Worm (Caenorhabditis elegans) whole organism, L1 larva: ENCODE measurements around the gene C01G5.3.

Experiments used
- C34B4.2 ChIP-seq: sonication (generic microtip); optimal IDR thresholded peaks from 2 replicates; lab custom pipeline; 2017; ENCODE audit warnings: mild to moderate bottlenecking, missing genetic modification characterization, missing compliant biosample characterization
- aly-2 ChIP-seq: fragments of 150-350 bp; optimal IDR thresholded peaks from 2 replicates; lab custom pipeline; 2014; ENCODE audit warnings: missing biosample characterization, missing genetic modification characterization
- ama-1 ChIP-seq: fragments of 150-350 bp; optimal IDR thresholded peaks from 2 replicates; lab custom pipeline; 2014
- ceh-8 ChIP-seq: fragments of 200-800 bp; sonication (Bioruptor generic); optimal IDR thresholded peaks from 2 replicates; lab custom pipeline; 2018; ENCODE audit warnings: mild to moderate bottlenecking, missing genetic modification characterization, moderate library complexity, missing compliant biosample characterization
- dpl-1 ChIP-seq, 3 experiments: fragments of 150-350 bp in 2 of 3; sonication (generic microtip) in 1 of 3; optimal IDR thresholded peaks; 2 replicates each; lab custom pipeline; 2014 to 2017; ENCODE audit warnings: missing biosample characterization in 3 of 3, missing genetic modification characterization in 3 of 3, missing genetic modification reagents in 3 of 3
- dsc-1 ChIP-seq: sonication (generic microtip); optimal IDR thresholded peaks from 2 replicates; lab custom pipeline; 2016; ENCODE audit warnings: mild to moderate bottlenecking, missing genetic modification characterization, missing compliant biosample characterization
- efl-1 ChIP-seq, 4 experiments: fragments of 150-350 bp; optimal IDR thresholded peaks in 3 of 4; peaks in 1 of 4; 1 replicate in 1 of 4; 2 replicates in 3 of 4; lab custom pipeline; 2014; ENCODE audit warnings: missing biosample characterization in 2 of 4, missing genetic modification characterization in 2 of 4, missing genetic modification reagents in 2 of 4
- efl-3 ChIP-seq: fragments of 200-800 bp; sonication (Bioruptor generic); optimal IDR thresholded peaks from 2 replicates; lab custom pipeline; 2018; ENCODE audit warnings: mild to moderate bottlenecking, missing genetic modification characterization, missing compliant biosample characterization
- egl-13 ChIP-seq: sonication (generic microtip); optimal IDR thresholded peaks from 2 replicates; lab custom pipeline; 2016; ENCODE audit warnings: missing genotype, missing genetic modification reagents, missing genetic modification characterization, missing compliant biosample characterization
- egl-27 ChIP-seq, 2 experiments: fragments of 150-350 bp in 1 of 2; sonication (generic microtip); optimal IDR thresholded peaks; 3 replicates each; lab custom pipeline; 2017 to 2018; ENCODE audit warnings: missing biosample characterization in 2 of 2, missing genetic modification characterization in 2 of 2, missing genetic modification reagents in 2 of 2
- elt-2 ChIP-seq: sonication (generic microtip); optimal IDR thresholded peaks from 2 replicates; lab custom pipeline; 2016; ENCODE audit warnings: missing genetic modification characterization, mild to moderate bottlenecking, inconsistent platforms, missing compliant biosample characterization, missing genetic modification reagents
- ets-5 ChIP-seq: fragments of 200-800 bp; sonication (Bioruptor generic); IDR thresholded peaks from 2 replicates; pipeline ENCODE4 v1.3.6; 2022; ENCODE audit warnings: missing genetic modification characterization, missing compliant biosample characterization
- fkh-10 ChIP-seq: sonication (generic microtip); optimal IDR thresholded peaks from 2 replicates; lab custom pipeline; 2017; ENCODE audit warnings: missing biosample characterization, missing genetic modification reagents, missing genetic modification characterization
- fkh-8 ChIP-seq: sonication (generic microtip); optimal IDR thresholded peaks from 2 replicates; lab custom pipeline; 2016; ENCODE audit warnings: mild to moderate bottlenecking, missing genetic modification characterization, missing compliant biosample characterization
- hlh-17 ChIP-seq: fragments of 200-800 bp; sonication (Bioruptor generic); optimal IDR thresholded peaks from 2 replicates; lab custom pipeline; 2018; ENCODE audit warnings: missing genetic modification characterization, mild to moderate bottlenecking, missing compliant biosample characterization, moderate library complexity, borderline replicate concordance
- hlh-4 ChIP-seq: sonication (generic microtip); optimal IDR thresholded peaks from 2 replicates; lab custom pipeline; 2016; ENCODE audit warnings: mild to moderate bottlenecking, missing genetic modification characterization, missing compliant biosample characterization
- irx-1 ChIP-seq: sonication (generic microtip); optimal IDR thresholded peaks from 2 replicates; lab custom pipeline; 2016; ENCODE audit warnings: missing genetic modification characterization, missing compliant biosample characterization
- jun-1 ChIP-seq: fragments of 150-350 bp; optimal IDR thresholded peaks from 2 replicates; lab custom pipeline; 2014; ENCODE audit warnings: missing biosample characterization, missing genetic modification reagents, missing genetic modification characterization
- lin-13 ChIP-seq: fragments of 150-350 bp; optimal IDR thresholded peaks from 2 replicates; lab custom pipeline; 2014; ENCODE audit warnings: missing biosample characterization, missing genetic modification reagents, missing genetic modification characterization
- lin-14 ChIP-seq: fragments of 200-800 bp; sonication (Bioruptor generic); optimal IDR thresholded peaks from 2 replicates; lab custom pipeline; 2018; ENCODE audit warnings: mild to moderate bottlenecking, missing genetic modification characterization, moderate library complexity, missing compliant biosample characterization
- lsy-2 ChIP-seq, 2 experiments: fragments of 150-350 bp; optimal IDR thresholded peaks; 2 replicates each; lab custom pipeline; 2014; ENCODE audit warnings: missing biosample characterization in 2 of 2, missing genetic modification characterization in 2 of 2
- mdl-1 ChIP-seq, 2 experiments: fragments of 150-350 bp; optimal IDR thresholded peaks; 2 replicates each; lab custom pipeline; 2014 to 2017; ENCODE audit warnings: missing biosample characterization in 2 of 2, missing genetic modification characterization in 2 of 2, inconsistent platforms in 1 of 2
- nhr-11 ChIP-seq: fragments of 150-350 bp; optimal IDR thresholded peaks from 2 replicates; lab custom pipeline; 2014; ENCODE audit warnings: missing biosample characterization, missing genetic modification characterization
- nhr-12 ChIP-seq: sonication (generic microtip); optimal IDR thresholded peaks from 2 replicates; lab custom pipeline; 2017; ENCODE audit warnings: missing biosample characterization, missing genetic modification characterization
- nhr-19 ChIP-seq: fragments of 200-800 bp; sonication (Bioruptor generic); conservative IDR thresholded peaks from 2 replicates; pipeline ENCODE4 v1.3.6; 2022; ENCODE audit warnings: missing genetic modification characterization, missing compliant biosample characterization
- nhr-20 ChIP-seq: sonication (generic microtip); optimal IDR thresholded peaks from 2 replicates; lab custom pipeline; 2016; ENCODE audit warnings: mild to moderate bottlenecking, missing genetic modification characterization, missing compliant biosample characterization
- nhr-47 ChIP-seq: sonication (generic microtip); optimal IDR thresholded peaks from 2 replicates; lab custom pipeline; 2016; ENCODE audit warnings: mild to moderate bottlenecking, missing genetic modification characterization, moderate library complexity, missing compliant biosample characterization
- nhr-71 ChIP-seq: sonication (generic microtip); optimal IDR thresholded peaks from 2 replicates; lab custom pipeline; 2016; ENCODE audit warnings: mild to moderate bottlenecking, missing genetic modification characterization, moderate library complexity, missing compliant biosample characterization
- nhr-76 ChIP-seq: sonication (generic microtip); optimal IDR thresholded peaks from 2 replicates; lab custom pipeline; 2017; ENCODE audit warnings: missing biosample characterization, missing genetic modification characterization
- nhr-77 ChIP-seq: fragments of 150-350 bp; optimal IDR thresholded peaks from 2 replicates; lab custom pipeline; 2014; ENCODE audit warnings: missing biosample characterization, missing genetic modification characterization
- nhr-85 ChIP-seq: sonication (generic microtip); peaks from one replicate; lab custom pipeline; 2016; ENCODE audit warnings: missing genetic modification characterization, inconsistent platforms, missing compliant biosample characterization
- nhr-90 ChIP-seq: sonication (generic microtip); optimal IDR thresholded peaks from 2 replicates; lab custom pipeline; 2016; ENCODE audit warnings: mild to moderate bottlenecking, missing genetic modification characterization, missing compliant biosample characterization; ENCODE audit not compliant: poor library complexity
- pax-3 ChIP-seq: fragments of 200-800 bp; sonication (Bioruptor generic); optimal IDR thresholded peaks from 2 replicates; lab custom pipeline; 2018; ENCODE audit warnings: mild to moderate bottlenecking, missing genetic modification characterization, moderate library complexity, missing compliant biosample characterization
- sox-4 ChIP-seq: sonication (generic microtip); optimal IDR thresholded peaks from 2 replicates; lab custom pipeline; 2016; ENCODE audit warnings: missing genetic modification characterization, missing compliant biosample characterization
- swsn-7 ChIP-seq: sonication (generic microtip); optimal IDR thresholded peaks from 2 replicates; lab custom pipeline; 2016; ENCODE audit warnings: missing genetic modification characterization, missing compliant biosample characterization
- unc-130 ChIP-seq: fragments of 150-350 bp; optimal IDR thresholded peaks from 2 replicates; lab custom pipeline; 2017; ENCODE audit warnings: missing biosample characterization, missing genetic modification characterization, inconsistent platforms
- unc-86 ChIP-seq: sonication (generic microtip); optimal IDR thresholded peaks from 2 replicates; lab custom pipeline; 2016; ENCODE audit warnings: missing genetic modification characterization, missing compliant biosample characterization
- unc-98 ChIP-seq: fragments of 200-800 bp; sonication (Bioruptor generic); IDR thresholded peaks from 2 replicates; pipeline ENCODE4 v1.3.6; 2022; ENCODE audit warnings: missing genetic modification characterization, missing compliant biosample characterization
- xbp-1 ChIP-seq: sonication (generic microtip); optimal IDR thresholded peaks from 2 replicates; lab custom pipeline; 2016; ENCODE audit warnings: missing genetic modification characterization, missing compliant biosample characterization
- zip-4 ChIP-seq: fragments of 200-800 bp; sonication (Bioruptor generic); optimal IDR thresholded peaks from 2 replicates; lab custom pipeline; 2018; ENCODE audit warnings: mild to moderate bottlenecking, missing genetic modification characterization, moderate library complexity, missing compliant biosample characterization
- ztf-4 ChIP-seq: fragments of 150-350 bp; optimal IDR thresholded peaks from 2 replicates; lab custom pipeline; 2014; ENCODE audit warnings: missing biosample characterization, missing genetic modification characterization

Gene C01G5.3

DNA sequence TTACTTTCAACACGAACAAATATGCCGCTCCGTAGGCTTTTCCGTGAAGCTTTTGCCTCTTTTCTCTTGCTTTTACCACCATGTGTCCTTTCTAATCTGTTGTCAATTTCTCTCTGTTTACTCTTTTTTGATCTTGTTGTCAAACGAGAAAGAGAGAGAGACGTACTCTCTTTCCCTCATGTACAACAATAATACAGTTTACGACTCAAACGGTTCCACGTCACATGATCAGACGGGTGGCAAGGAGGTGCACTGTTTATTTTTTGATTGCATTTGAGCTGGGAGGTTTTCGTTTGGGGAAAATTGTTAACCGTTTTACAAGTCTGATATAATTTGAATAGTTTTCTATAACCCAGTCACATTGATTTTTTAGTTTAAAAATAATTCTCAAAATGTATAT lies 35.2 kb upstream of the C01G5.3 start (continued):
- peak in 1 of 2 experiments; percentile 11 for TF ChIP-seq egl-27 (tag; optimal IDR thresholded peaks at IDR 0.05; lab: Kevin White, UChicago)
- peak; percentile 72 for TF ChIP-seq nhr-77 (tag; lab: Kevin White, UChicago)
- TF ChIP-seq swsn-7 (tag; lab: Kevin White, UChicago): peak; percentile 20
- TF ChIP-seq nhr-20 (tag; lab: Kevin White, UChicago): peak; percentile 51
- no peak for TF ChIP-seq jun-1
- peak; percentile 51 for TF ChIP-seq nhr-71 (tag; lab: Kevin White, UChicago)
- TF ChIP-seq elt-2 (tag; lab: Kevin White, UChicago): peak; percentile 69
- no peak for TF ChIP-seq fkh-10
- peak in 1 of 2 experiments; percentile 62 for TF ChIP-seq mdl-1 (tag; optimal IDR thresholded peaks at IDR 0.05; lab: Kevin White, UChicago)

ce11 chrIV:6502725-6503124 lies 33.3 kb upstream of the C01G5.3 start:
- TF ChIP-seq efl-1 (optimal IDR thresholded peaks at IDR 0.05; lab: Kevin White, UChicago) (no peak), efl-1 (GFP tag; optimal IDR thresholded peaks at IDR 0.05 in 1 of 2; lab: Kevin White, UChicago) (peak in 1 of 2 experiments; percentile 86), pax-3 (tag; lab: Kevin White, UChicago) (no peak), unc-86 (tag; lab: Kevin White, UChicago) (no peak), nhr-90 (tag; lab: Kevin White, UChicago) (peak; percentile 8), nhr-12 (tag; lab: Kevin White, UChicago) (no peak), efl-3 (GFP tag; lab: Kevin White, UChicago) (no peak), unc-130 (tag; lab: Kevin White, UChicago) (no peak), swsn-7 (tag; lab: Kevin White, UChicago) (no peak), ets-5 (GFP tag; lab: Robert Waterston, UW) (no peak), elt-2 (tag; lab: Kevin White, UChicago) (peak; percentile 54), aly-2 (tag; lab: Kevin White, UChicago) (no peak)

ce11 chrIV:6506424-6506823 lies 29.6 kb upstream of the C01G5.3 start, which contains the start of gene pqn-89:
pqn-89 (plus strand) TSS chrIV:6506724.
- TF ChIP-seq nhr-85 (tag; lab: Kevin White, UChicago): no peak
- TF ChIP-seq C34B4.2: no peak
- TF ChIP-seq nhr-90 (tag; lab: Kevin White, UChicago): no peak
- TF ChIP-seq fkh-8: no peak
- no peak for TF ChIP-seq nhr-71 (tag; lab: Kevin White, UChicago)
- TF ChIP-seq xbp-1 (tag; lab: Kevin White, UChicago): no peak
- no peak for TF ChIP-seq nhr-76 (tag; lab: Kevin White, UChicago)
- no peak for TF ChIP-seq unc-98 (GFP tag; lab: Robert Waterston, UW)
- TF ChIP-seq irx-1 (tag; lab: Kevin White, UChicago): no peak
- TF ChIP-seq, all 84 proteins: peak for 0

DNA sequence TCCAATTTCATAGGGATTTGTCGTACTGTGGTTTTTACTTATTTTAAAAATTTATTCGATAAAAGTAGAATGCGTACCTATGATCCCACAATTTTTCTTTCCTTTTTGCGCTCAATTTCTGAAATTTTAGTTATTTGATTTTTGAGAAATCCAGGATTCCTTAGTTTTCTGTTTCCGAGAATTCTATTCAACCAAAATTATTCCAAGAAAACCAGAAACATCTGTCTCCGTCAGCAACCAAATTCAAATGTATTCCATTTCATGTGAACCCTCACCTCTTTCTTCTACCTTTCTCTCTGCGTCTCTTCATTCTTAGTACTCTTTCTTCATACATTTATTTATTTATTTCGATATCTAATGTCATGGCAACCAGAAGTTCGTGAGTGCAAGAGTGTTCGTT lies 24.2 kb upstream of the C01G5.3 start:
- TF ChIP-seq fkh-8 (peak; percentile 61), nhr-71 (tag; lab: Kevin White, UChicago) (peak; percentile 60), hlh-4 (tag; lab: Kevin White, UChicago) (peak; percentile 91), ama-1 (lab: Kevin White, UChicago) (no peak), swsn-7 (tag; lab: Kevin White, UChicago) (peak; percentile 0), nhr-47 (tag; lab: Kevin White, UChicago) (peak; percentile 64)

DNA sequence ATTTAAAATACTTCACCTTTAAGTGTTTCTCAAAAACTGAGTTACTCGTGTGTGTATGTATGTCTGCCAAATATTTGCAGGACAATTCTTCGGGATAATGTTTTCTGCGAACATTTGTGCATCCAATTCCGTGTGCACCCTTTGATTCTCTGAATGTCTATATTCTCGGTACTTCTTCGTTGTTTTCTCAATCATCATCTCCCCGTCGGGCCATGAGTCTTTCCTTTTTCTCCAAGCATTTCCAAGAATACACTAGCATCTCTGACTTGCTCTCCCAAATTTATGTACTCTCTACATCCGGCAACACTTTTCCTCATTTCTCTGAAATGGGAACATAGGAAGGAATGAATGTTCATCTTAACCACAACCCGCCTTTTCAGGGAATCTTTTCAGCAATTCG lies 21.3 kb upstream of the C01G5.3 start:
- TF ChIP-seq fkh-10 (no peak), nhr-19 (GFP tag; lab: Robert Waterston, UW) (peak; percentile 17; the same call in 1 of the 2 replicates), lin-14 (GFP tag; lab: Kevin White, UChicago) (peak; percentile 71), dpl-1 (GFP tag; optimal IDR thresholded peaks at IDR 0.05; lab: Kevin White, UChicago) (peak in 1 of 3 experiments; percentile 21), lsy-2 (tag; optimal IDR thresholded peaks at IDR 0.05; lab: Kevin White, UChicago) (peak in 1 of 2 experiments; percentile 34), sox-4 (tag; lab: Kevin White, UChicago) (peak; percentile 53), fkh-8 (peak; percentile 97), zip-4 (GFP tag; lab: Kevin White, UChicago) (peak; percentile 3), nhr-71 (tag; lab: Kevin White, UChicago) (peak; percentile 94), nhr-11 (peak; percentile 79), nhr-47 (tag; lab: Kevin White, UChicago) (peak; percentile 90), ceh-8 (GFP tag; lab: Kevin White, UChicago) (no peak), swsn-7 (tag; lab: Kevin White, UChicago) (peak; percentile 73), xbp-1 (tag; lab: Kevin White, UChicago) (peak; percentile 33), dsc-1 (peak; percentile 63), nhr-20 (tag; lab: Kevin White, UChicago) (peak; percentile 16), irx-1 (tag; lab: Kevin White, UChicago) (no peak), hlh-17 (GFP tag; lab: Kevin White, UChicago) (no peak), ztf-4 (tag; lab: Kevin White, UChicago) (peak; percentile 23), unc-86 (tag; lab: Kevin White, UChicago) (peak; percentile 71), lin-13 (GFP tag; lab: Kevin White, UChicago) (no peak), egl-13 (peak; percentile 79)
